Worm (Caenorhabditis elegans) whole organism, midembryonic: ENCODE results near the gene srh-270.

Source experiments
- klf-2 ChIP-seq: fragments of 200-800 bp; sonication (Bioruptor generic); conservative IDR thresholded peaks from 2 replicates; pipeline ENCODE4 v1.3.6; 2022; ENCODE audit warnings: missing genetic modification reagents, missing genetic modification characterization, missing compliant biosample characterization
- med-1 ChIP-seq: sonication (generic microtip); optimal IDR thresholded peaks from 2 replicates; lab custom pipeline; 2017; ENCODE audit warnings: missing genetic modification characterization, mild to moderate bottlenecking, missing compliant biosample characterization, antibody characterized with exemption, missing genetic modification reagents; ENCODE audit not compliant: insufficient read depth
- ref-1 ChIP-seq: fragments of 200-800 bp; sonication (Bioruptor generic); conservative IDR thresholded peaks from 2 replicates; pipeline ENCODE4 v1.3.6; 2022; ENCODE audit warnings: missing genetic modification reagents, missing genetic modification characterization, missing compliant biosample characterization
- tab-1 ChIP-seq: fragments of 200-800 bp; sonication (Bioruptor generic); IDR thresholded peaks from 2 replicates; pipeline ENCODE4 v1.3.6; 2022; ENCODE audit warnings: missing genetic modification characterization, missing compliant biosample characterization
- ztf-29 ChIP-seq: fragments of 200-800 bp; sonication (Bioruptor generic); IDR thresholded peaks from 2 replicates; pipeline ENCODE4 v1.3.6; 2022; ENCODE audit warnings: missing genetic modification reagents, missing genetic modification characterization, missing compliant biosample characterization

ce11 chrV:2832666-2833065, 28.7 kb downstream of the srh-270 start, which contains the start of gene srj-50:
- TF ChIP-seq tab-1 (GFP tag; lab: Robert Waterston, UW) (no peak), klf-2 (GFP tag; lab: Robert Waterston, UW) (no peak), med-1 (GFP tag; lab: Kevin White, UChicago) (no peak), ztf-29 (GFP tag; lab: Robert Waterston, UW) (no peak), ref-1 (GFP tag; lab: Robert Waterston, UW) (no peak)
